Worm (Caenorhabditis elegans) whole organism, midembryonic: ENCODE results near the gene qns-1.

ENCODE experiments used
- T22C8.4 ChIP-seq: fragments of 200-800 bp; sonication (Bioruptor generic); IDR thresholded peaks from 2 replicates; pipeline ENCODE4 v1.3.6; 2022; ENCODE audit warnings: missing genetic modification characterization, missing compliant biosample characterization
- cog-1 ChIP-seq: sonication (generic microtip); optimal IDR thresholded peaks from 2 replicates; lab custom pipeline; 2016; ENCODE audit warnings: missing genetic modification characterization, missing compliant biosample characterization
- flt-1 ChIP-seq: fragments of 200-800 bp; sonication (Bioruptor generic); IDR thresholded peaks from 2 replicates; pipeline ENCODE4 v1.3.6; 2022; ENCODE audit warnings: missing genetic modification characterization, missing compliant biosample characterization
- klf-2 ChIP-seq: fragments of 200-800 bp; sonication (Bioruptor generic); conservative IDR thresholded peaks from 2 replicates; pipeline ENCODE4 v1.3.6; 2022; ENCODE audit warnings: missing genetic modification reagents, missing genetic modification characterization, missing compliant biosample characterization
- med-1 ChIP-seq: sonication (generic microtip); optimal IDR thresholded peaks from 2 replicates; lab custom pipeline; 2017; ENCODE audit warnings: missing genetic modification characterization, mild to moderate bottlenecking, missing compliant biosample characterization, antibody characterized with exemption, missing genetic modification reagents; ENCODE audit not compliant: insufficient read depth
- ref-1 ChIP-seq: fragments of 200-800 bp; sonication (Bioruptor generic); conservative IDR thresholded peaks from 2 replicates; pipeline ENCODE4 v1.3.6; 2022; ENCODE audit warnings: missing genetic modification reagents, missing genetic modification characterization, missing compliant biosample characterization
- tab-1 ChIP-seq: fragments of 200-800 bp; sonication (Bioruptor generic); IDR thresholded peaks from 2 replicates; pipeline ENCODE4 v1.3.6; 2022; ENCODE audit warnings: missing genetic modification characterization, missing compliant biosample characterization
- ztf-23 ChIP-seq: fragments of 200-800 bp; sonication (Bioruptor generic); IDR thresholded peaks from 2 replicates; pipeline ENCODE4 v1.3.6; 2022; ENCODE audit warnings: missing genetic modification reagents, missing genetic modification characterization, missing compliant biosample characterization
- ztf-29 ChIP-seq: fragments of 200-800 bp; sonication (Bioruptor generic); IDR thresholded peaks from 2 replicates; pipeline ENCODE4 v1.3.6; 2022; ENCODE audit warnings: missing genetic modification reagents, missing genetic modification characterization, missing compliant biosample characterization

Gene qns-1

ce11 chrIV:10194345-10194744 lies 24.8 kb downstream of the qns-1 start, which contains the start of gene ptrg-1:
TSS of gene ptrg-1 (minus strand) at chrIV:10194445.
- TF ChIP-seq cog-1, result no peak
- TF ChIP-seq ztf-23 (GFP tag; lab: Robert Waterston, UW), result no peak
- TF ChIP-seq med-1 (GFP tag; lab: Kevin White, UChicago), result no peak
- TF ChIP-seq tab-1 (GFP tag; lab: Robert Waterston, UW), result no peak
- no peak for TF ChIP-seq T22C8.4 (GFP tag; lab: Robert Waterston, UW)
- no peak for TF ChIP-seq ztf-29 (GFP tag; lab: Robert Waterston, UW)
- no peak for TF ChIP-seq flt-1 (GFP tag; lab: Robert Waterston, UW)
- no peak for TF ChIP-seq ref-1 (GFP tag; lab: Robert Waterston, UW)

- TF ChIP-seq med-1 (GFP tag; lab: Kevin White, UChicago), result no peak
- TF ChIP-seq klf-2 (GFP tag; lab: Robert Waterston, UW), result no peak
- TF ChIP-seq ref-1 (GFP tag; lab: Robert Waterston, UW), result no peak
- no peak for TF ChIP-seq cog-1
- TF ChIP-seq T22C8.4 (GFP tag; lab: Robert Waterston, UW), result no peak
- TF ChIP-seq ztf-23 (GFP tag; lab: Robert Waterston, UW), result no peak
- TF ChIP-seq flt-1 (GFP tag; lab: Robert Waterston, UW), result no peak
- no peak for TF ChIP-seq ztf-29 (GFP tag; lab: Robert Waterston, UW)
- TF ChIP-seq tab-1 (GFP tag; lab: Robert Waterston, UW), result no peak
Measured at ce11 chrIV:10191498-10191897, 27.6 kb downstream of the qns-1 start.

- TF ChIP-seq flt-1 (GFP tag; lab: Robert Waterston, UW) (0 out of 2 replicates have a peak, but pooled peaks have one; percentile 22), T22C8.4 (GFP tag; lab: Robert Waterston, UW) (no peak), ztf-23 (GFP tag; lab: Robert Waterston, UW) (no peak)
Measured at ce11 chrIV:10190586-10190985, 28.5 kb downstream of the qns-1 start.

ce11 chrIV:10188505-10188904 lies 30.6 kb downstream of the qns-1 start:
- TF ChIP-seq ztf-29 (GFP tag; lab: Robert Waterston, UW) (no peak), cog-1 (no peak), ref-1 (GFP tag; lab: Robert Waterston, UW) (no peak), tab-1 (GFP tag; lab: Robert Waterston, UW) (no peak), flt-1 (GFP tag; lab: Robert Waterston, UW) (no peak), T22C8.4 (GFP tag; lab: Robert Waterston, UW) (no peak), ztf-23 (GFP tag; lab: Robert Waterston, UW) (no peak), med-1 (GFP tag; lab: Kevin White, UChicago) (no peak), klf-2 (GFP tag; lab: Robert Waterston, UW) (no peak)

ce11 chrIV:10180133-10180749 lies 38.9 kb downstream of the qns-1 start, which contains the start of gene gta-1:
TSS of gene gta-1 (plus strand) at chrIV:10180660.
- TF ChIP-seq ref-1 (GFP tag; lab: Robert Waterston, UW) (no peak), ztf-29 (GFP tag; lab: Robert Waterston, UW) (no peak), cog-1 (no peak), ztf-23 (GFP tag; lab: Robert Waterston, UW) (no peak)

ce11 chrIV:10177779-10178178 lies 41.3 kb downstream of the qns-1 start, which contains the start of gene mspn-1:
TSS of gene mspn-1 (plus strand) at chrIV:10177968.
- TF ChIP-seq T22C8.4 (GFP tag; lab: Robert Waterston, UW) (no peak), ztf-29 (GFP tag; lab: Robert Waterston, UW) (no peak), ref-1 (GFP tag; lab: Robert Waterston, UW) (no peak), klf-2 (GFP tag; lab: Robert Waterston, UW) (no peak), cog-1 (no peak), flt-1 (GFP tag; lab: Robert Waterston, UW) (no peak)

- no peak for TF ChIP-seq ref-1 (GFP tag; lab: Robert Waterston, UW)
Measured at ce11 chrIV:10176252-10176730, 42.8 kb downstream of the qns-1 start, which contains the start of gene rack-1. TSS of gene rack-1 (plus strand) at chrIV:10176680.

ce11 chrIV:10174932-10175732 lies 44.0 kb downstream of the qns-1 start:
- TF ChIP-seq ref-1 (GFP tag; lab: Robert Waterston, UW), result no peak
- TF ChIP-seq T22C8.4 (GFP tag; lab: Robert Waterston, UW), result peak; percentile 73
- peak; percentile 2 for TF ChIP-seq cog-1
- TF ChIP-seq ztf-23 (GFP tag; lab: Robert Waterston, UW), result peak; percentile 55; the same call in 1 of the 2 replicates
- TF ChIP-seq ztf-29 (GFP tag; lab: Robert Waterston, UW), result no peak
- TF ChIP-seq tab-1 (GFP tag; lab: Robert Waterston, UW), result 0 out of 2 replicates have a peak, but pooled peaks have one; percentile 45
- no peak for TF ChIP-seq flt-1 (GFP tag; lab: Robert Waterston, UW)

ce11 chrIV:10174328-10174727 lies 44.8 kb downstream of the qns-1 start, which contains the start of gene pxf-1:
TSS of gene pxf-1 (minus strand) at chrIV:10174341.
- TF ChIP-seq ztf-23 (GFP tag; lab: Robert Waterston, UW) (no peak), flt-1 (GFP tag; lab: Robert Waterston, UW) (no peak), ref-1 (GFP tag; lab: Robert Waterston, UW) (no peak), med-1 (GFP tag; lab: Kevin White, UChicago) (no peak), tab-1 (GFP tag; lab: Robert Waterston, UW) (no peak), T22C8.4 (GFP tag; lab: Robert Waterston, UW) (no peak), klf-2 (GFP tag; lab: Robert Waterston, UW) (no peak)
